Worm (Caenorhabditis elegans) whole organism, L4 larva: Measurements from ENCODE around the gene ttc-4.

Source experiments
- Y5F2A.4 ChIP-seq: fragments of 200-800 bp; sonication (Bioruptor generic); optimal IDR thresholded peaks from 2 replicates; lab custom pipeline; 2018; ENCODE audit warnings: mild to moderate bottlenecking, missing genetic modification characterization, missing compliant biosample characterization
- ceh-44 ChIP-seq: fragments of 200-800 bp; sonication (Bioruptor generic); IDR thresholded peaks from 2 replicates; pipeline ENCODE4 v1.3.6; 2022; ENCODE audit warnings: missing genetic modification reagents, missing genetic modification characterization, missing compliant biosample characterization
- dve-1 ChIP-seq: sonication (generic microtip); optimal IDR thresholded peaks from 2 replicates; lab custom pipeline; 2017; ENCODE audit warnings: antibody characterized with exemption, mild to moderate bottlenecking, missing genetic modification characterization, missing compliant biosample characterization; ENCODE audit not compliant: insufficient read depth
- nhr-237 ChIP-seq: sonication (generic microtip); optimal IDR thresholded peaks from 2 replicates; lab custom pipeline; 2017; ENCODE audit warnings: missing biosample characterization, missing genetic modification characterization
- rbr-2 ChIP-seq: sonication (generic microtip); optimal IDR thresholded peaks from 2 replicates; lab custom pipeline; 2016; ENCODE audit warnings: missing genotype, missing genetic modification characterization, missing compliant biosample characterization
- snpc-4 ChIP-seq: fragments of 150-350 bp; optimal IDR thresholded peaks from 2 replicates; lab custom pipeline; 2014; ENCODE audit warnings: missing biosample characterization, missing genetic modification characterization

- TF ChIP-seq snpc-4 (tag; lab: Kevin White, UChicago) (no peak), dve-1 (no peak), nhr-237 (no peak), rbr-2 (tag; lab: Kevin White, UChicago) (no peak), Y5F2A.4 (no peak), ceh-44 (GFP tag; lab: Robert Waterston, UW) (no peak)
Observed at ce11 chrII:5565082-5565623, 29.4 kb upstream of the ttc-4 start.
